Fruit fly (Drosophila melanogaster): ENCODE measurements around the gene CG2865.
A peak's percentile ranks its signal among the peaks of the same experiment; 100 is the strongest.

CG2865 gene

dm6 chrX:2293294-2293988 is at the start of gene CG2865:
Gene CG2865 (minus strand): TSS chrX:2293411.
- peak; percentile 38 for TF ChIP-seq Dll (optimal IDR thresholded peaks at IDR 0.05)
- no peak for TF ChIP-seq usp (GFP tag; optimal IDR thresholded peaks at IDR 0.05)

- TF ChIP-seq EcR (GFP tag; optimal IDR thresholded peaks at IDR 0.05) (no peak), usp (GFP tag; optimal IDR thresholded peaks at IDR 0.05) (no peak), CG8478 (optimal IDR thresholded peaks at IDR 0.05) (no peak), pan (optimal IDR thresholded peaks at IDR 0.05) (no peak), psq (optimal IDR thresholded peaks at IDR 0.05) (no peak), Dll (optimal IDR thresholded peaks at IDR 0.05) (no peak)
Measured at dm6 chrX:2340009-2340733, 47.0 kb upstream of the CG2865 start.

- TF ChIP-seq CG8478 (optimal IDR thresholded peaks at IDR 0.05) = no peak
- peak in 1 of 2 experiments; percentile 1 for TF ChIP-seq EcR (GFP tag; optimal IDR thresholded peaks at IDR 0.05)
Measured at dm6 chrX:2337184-2337583, 44.0 kb upstream of the CG2865 start.

- no peak for TF ChIP-seq EcR (GFP tag; optimal IDR thresholded peaks at IDR 0.05)
- no peak for TF ChIP-seq usp (GFP tag; optimal IDR thresholded peaks at IDR 0.05)
- no peak for TF ChIP-seq CG8478 (optimal IDR thresholded peaks at IDR 0.05)
- no peak for TF ChIP-seq psq (optimal IDR thresholded peaks at IDR 0.05)
- TF ChIP-seq Dll (optimal IDR thresholded peaks at IDR 0.05) = no peak
- TF ChIP-seq pan (optimal IDR thresholded peaks at IDR 0.05) = no peak
Measured at dm6 chrX:2336428-2336827, 43.2 kb upstream of the CG2865 start.

- TF ChIP-seq pan (optimal IDR thresholded peaks at IDR 0.05) = no peak
- TF ChIP-seq usp (GFP tag; optimal IDR thresholded peaks at IDR 0.05) = no peak
- no peak for TF ChIP-seq CG8478 (optimal IDR thresholded peaks at IDR 0.05)
- no peak for TF ChIP-seq EcR (GFP tag; optimal IDR thresholded peaks at IDR 0.05)
- no peak for TF ChIP-seq psq (optimal IDR thresholded peaks at IDR 0.05)
- TF ChIP-seq Dll (optimal IDR thresholded peaks at IDR 0.05) = no peak
Measured at dm6 chrX:2334556-2335137, 41.4 kb upstream of the CG2865 start, which contains the start of gene Ilp6. Gene Ilp6 (minus strand): TSS chrX:2334658.

dm6 chrX:2334025-2334424 is 40.8 kb upstream of the CG2865 start:
- TF ChIP-seq EcR (GFP tag; optimal IDR thresholded peaks at IDR 0.05) (no peak), CG8478 (optimal IDR thresholded peaks at IDR 0.05) (no peak), psq (optimal IDR thresholded peaks at IDR 0.05) (no peak), pan (optimal IDR thresholded peaks at IDR 0.05) (no peak), Dll (optimal IDR thresholded peaks at IDR 0.05) (no peak), usp (GFP tag; optimal IDR thresholded peaks at IDR 0.05) (no peak)

- TF ChIP-seq Dll (optimal IDR thresholded peaks at IDR 0.05) (no peak), psq (optimal IDR thresholded peaks at IDR 0.05) (no peak), EcR (GFP tag; optimal IDR thresholded peaks at IDR 0.05) (no peak), pan (optimal IDR thresholded peaks at IDR 0.05) (no peak), usp (GFP tag; optimal IDR thresholded peaks at IDR 0.05) (no peak), CG8478 (optimal IDR thresholded peaks at IDR 0.05) (no peak)
Measured at dm6 chrX:2332784-2333183, 39.6 kb upstream of the CG2865 start.

- TF ChIP-seq CG8478 (optimal IDR thresholded peaks at IDR 0.05) (no peak), Dll (optimal IDR thresholded peaks at IDR 0.05) (no peak), pan (optimal IDR thresholded peaks at IDR 0.05) (no peak), usp (GFP tag; optimal IDR thresholded peaks at IDR 0.05) (no peak), EcR (GFP tag; optimal IDR thresholded peaks at IDR 0.05) (no peak), psq (optimal IDR thresholded peaks at IDR 0.05) (no peak)
Measured at dm6 chrX:2329312-2329711, 36.1 kb upstream of the CG2865 start.

dm6 chrX:2326828-2327227 is 33.6 kb upstream of the CG2865 start, which contains the start of gene CG2854:
Gene CG2854 (plus strand): TSS chrX:2327128.
- TF ChIP-seq pan (optimal IDR thresholded peaks at IDR 0.05) (no peak), psq (optimal IDR thresholded peaks at IDR 0.05) (no peak), EcR (GFP tag; optimal IDR thresholded peaks at IDR 0.05) (no peak), usp (GFP tag; optimal IDR thresholded peaks at IDR 0.05) (no peak)

dm6 chrX:2325658-2326245 is 32.5 kb upstream of the CG2865 start, which contains the start of gene CG14050:
Gene CG14050 (minus strand): TSS chrX:2326217.
- TF ChIP-seq EcR (GFP tag; optimal IDR thresholded peaks at IDR 0.05) (no peak), pan (optimal IDR thresholded peaks at IDR 0.05) (no peak), usp (GFP tag; optimal IDR thresholded peaks at IDR 0.05) (no peak), psq (optimal IDR thresholded peaks at IDR 0.05) (no peak), CG8478 (optimal IDR thresholded peaks at IDR 0.05) (no peak), Dll (optimal IDR thresholded peaks at IDR 0.05) (no peak)

dm6 chrX:2323661-2324293 is 30.6 kb upstream of the CG2865 start:
- TF ChIP-seq EcR (GFP tag; optimal IDR thresholded peaks at IDR 0.05) = no peak
- no peak for TF ChIP-seq Dll (optimal IDR thresholded peaks at IDR 0.05)
- TF ChIP-seq CG8478 (optimal IDR thresholded peaks at IDR 0.05) = no peak
- TF ChIP-seq pan (optimal IDR thresholded peaks at IDR 0.05) = no peak
- no peak for TF ChIP-seq usp (GFP tag; optimal IDR thresholded peaks at IDR 0.05)
- no peak for TF ChIP-seq psq (optimal IDR thresholded peaks at IDR 0.05)
